Fruit fly (Drosophila melanogaster) whole organism, embryonic: ENCODE results near the gene CG5021.

Experiments used
- Adf1 ChIP-seq: fragments of 200-800 bp; sonication (Bioruptor generic); IDR thresholded peaks from 2 replicates; pipeline ENCODE4 v1.3.6; 2022; ENCODE audit warnings: missing biosample characterization, missing genetic modification characterization
- CG10274 ChIP-seq: fragments of 200-800 bp; sonication (Bioruptor generic); optimal IDR thresholded peaks from 3 replicates; lab custom pipeline; 2017; ENCODE audit warnings: missing biosample characterization, mild to moderate bottlenecking, missing genetic modification characterization
- CG11456 ChIP-seq: fragments of 200-800 bp; sonication (Bioruptor generic); IDR thresholded peaks from 3 replicates; pipeline ENCODE4 v1.3.6; 2022; ENCODE audit warnings: missing biosample characterization, missing genetic modification characterization
- CG11723 ChIP-seq: fragments of 200-800 bp; sonication (Bioruptor generic); optimal IDR thresholded peaks from 2 replicates; lab custom pipeline; 2017; ENCODE audit warnings: missing biosample characterization, mild to moderate bottlenecking, missing genetic modification characterization
- CG13123 ChIP-seq: fragments of 200-800 bp; sonication (Bioruptor generic); optimal IDR thresholded peaks from 2 replicates; lab custom pipeline; 2016; ENCODE audit warnings: missing biosample characterization, missing genetic modification characterization
- CG14667 ChIP-seq: fragments of 200-800 bp; sonication (Bioruptor generic); IDR thresholded peaks from 2 replicates; pipeline ENCODE4 v1.3.6; 2022; ENCODE audit warnings: missing biosample characterization, missing genetic modification characterization
- CG14965 ChIP-seq: fragments of 200-800 bp; sonication (Bioruptor generic); optimal IDR thresholded peaks from 2 replicates; lab custom pipeline; 2016; ENCODE audit warnings: missing biosample characterization, missing genetic modification characterization, borderline replicate concordance
- CG15073 ChIP-seq: fragments of 200-800 bp; sonication (Bioruptor generic); optimal IDR thresholded peaks from 2 replicates; lab custom pipeline; 2016; ENCODE audit warnings: missing biosample characterization, missing genetic modification characterization
- CG1529 ChIP-seq: fragments of 200-800 bp; sonication (Bioruptor generic); optimal IDR thresholded peaks from 3 replicates; lab custom pipeline; 2018; ENCODE audit warnings: missing biosample characterization, missing genetic modification characterization
- CG2678 ChIP-seq: fragments of 200-800 bp; sonication (Bioruptor generic); optimal IDR thresholded peaks from 3 replicates; lab custom pipeline; 2019; ENCODE audit warnings: missing biosample characterization, mild to moderate bottlenecking, missing genetic modification characterization, moderate library complexity
- CG34422 ChIP-seq: fragments of 200-800 bp; sonication (Bioruptor generic); IDR thresholded peaks from 3 replicates; pipeline ENCODE4 v1.3.6; 2022; ENCODE audit warnings: missing biosample characterization, missing genetic modification characterization
- CG3847 ChIP-seq: fragments of 200-800 bp; sonication (Bioruptor generic); IDR thresholded peaks from 2 replicates; pipeline ENCODE4 v1.3.6; 2022; ENCODE audit warnings: missing biosample characterization, missing genetic modification characterization
- CG4360 ChIP-seq: fragments of 200-800 bp; sonication (Bioruptor generic); IDR thresholded peaks from 2 replicates; pipeline ENCODE4 v1.3.6; 2022; ENCODE audit warnings: missing biosample characterization, missing genetic modification characterization
- CG6854 ChIP-seq: fragments of 200-800 bp; sonication (Bioruptor generic); optimal IDR thresholded peaks from 3 replicates; lab custom pipeline; 2017; ENCODE audit warnings: missing biosample characterization, mild to moderate bottlenecking, missing genetic modification characterization
- CG7963 ChIP-seq: fragments of 200-800 bp; sonication (Bioruptor generic); IDR thresholded peaks from 3 replicates; pipeline ENCODE4 v1.3.6; 2022; ENCODE audit warnings: missing biosample characterization, missing genetic modification characterization; ENCODE audit not compliant: partially characterized antibody
- Dref ChIP-seq: fragments of 200-800 bp; sonication (Bioruptor generic); IDR thresholded peaks from 2 replicates; pipeline ENCODE4 v1.3.6; 2022; ENCODE audit warnings: missing biosample characterization, missing genetic modification characterization
- Drgx ChIP-seq: fragments of 200-800 bp; sonication (Bioruptor generic); IDR thresholded peaks from 2 replicates; pipeline ENCODE4 v1.3.6; 2022; ENCODE audit warnings: missing biosample characterization, missing genetic modification characterization
- E2f1 ChIP-seq: fragments of 200-800 bp; sonication (Bioruptor generic); IDR thresholded peaks from 2 replicates; pipeline ENCODE4 v1.3.6; 2022; ENCODE audit warnings: missing biosample characterization, missing genetic modification characterization
- ERR ChIP-seq: fragments of 200-800 bp; sonication (Bioruptor generic); optimal IDR thresholded peaks from 2 replicates; lab custom pipeline; 2016; ENCODE audit warnings: missing biosample characterization, missing genetic modification characterization
- Elba2 ChIP-seq: fragments of 200-800 bp; sonication (Bioruptor generic); optimal IDR thresholded peaks from 3 replicates; lab custom pipeline; 2016; ENCODE audit warnings: missing biosample characterization, missing genetic modification characterization
- Gsc ChIP-seq: fragments of 200-800 bp; sonication (Bioruptor generic); IDR thresholded peaks from 2 replicates; pipeline ENCODE4 v1.3.6; 2022; ENCODE audit warnings: missing biosample characterization, missing genetic modification characterization
- Hr78 ChIP-seq, 2 experiments: fragments of 200-800 bp in 1 of 2; fragments of >200 bp in 1 of 2; sonication (Bioruptor generic) in 1 of 2; optimal IDR thresholded peaks; 2 replicates each; lab custom pipeline; 2017 to 2019; ENCODE audit warnings: missing biosample characterization in 2 of 2, missing genetic modification characterization in 2 of 2, mild to moderate bottlenecking in 1 of 2, moderate library complexity in 1 of 2
- Max ChIP-seq: fragments of 200-800 bp; sonication (Bioruptor generic); optimal IDR thresholded peaks from 2 replicates; lab custom pipeline; 2016; ENCODE audit warnings: missing biosample characterization, mild to moderate bottlenecking, missing genetic modification characterization
- Nf-YB ChIP-seq: fragments of 200-800 bp; sonication (Bioruptor generic); optimal IDR thresholded peaks from 3 replicates; lab custom pipeline; 2019; ENCODE audit warnings: missing biosample characterization, mild to moderate bottlenecking, missing genetic modification characterization, moderate library complexity
- Rfx ChIP-seq: fragments of 200-800 bp; sonication (Bioruptor generic); IDR thresholded peaks from 2 replicates; pipeline ENCODE4 v1.3.6; 2022; ENCODE audit warnings: missing biosample characterization, missing genetic modification characterization
- Six4 ChIP-seq: fragments of 200-800 bp; sonication (Bioruptor generic); optimal IDR thresholded peaks from 2 replicates; lab custom pipeline; 2016; ENCODE audit warnings: missing biosample characterization, missing genetic modification characterization
- crol ChIP-seq: fragments of 200-800 bp; sonication (Bioruptor generic); IDR thresholded peaks from 2 replicates; pipeline ENCODE4 v1.3.6; 2022; ENCODE audit warnings: missing biosample characterization, missing genetic modification characterization
- dpn ChIP-seq, 2 experiments: fragments of 200-800 bp; sonication (Bioruptor generic); optimal IDR thresholded peaks; 3 replicates each; lab custom pipeline; 2016; ENCODE audit warnings: missing biosample characterization in 2 of 2, missing genetic modification characterization in 2 of 2
- exex ChIP-seq: fragments of 200-800 bp; sonication (Bioruptor generic); optimal IDR thresholded peaks from 4 replicates; lab custom pipeline; 2018; ENCODE audit warnings: missing biosample characterization, mild to moderate bottlenecking, missing genetic modification characterization, moderate library complexity
- fd102C ChIP-seq: fragments of 200-800 bp; sonication (Bioruptor generic); optimal IDR thresholded peaks from 2 replicates; lab custom pipeline; 2018; ENCODE audit warnings: missing biosample characterization, mild to moderate bottlenecking, missing genetic modification characterization, moderate library complexity
- ftz-f1 ChIP-seq: fragments of 200-800 bp; sonication (Bioruptor generic); optimal IDR thresholded peaks from 2 replicates; lab custom pipeline; 2016; ENCODE audit warnings: missing biosample characterization, missing genetic modification characterization
- fu2 ChIP-seq: fragments of 200-800 bp; sonication (Bioruptor generic); optimal IDR thresholded peaks from 2 replicates; lab custom pipeline; 2016; ENCODE audit warnings: missing biosample characterization, missing genetic modification characterization
- insv ChIP-seq, 2 experiments: fragments of 200-800 bp; sonication (Bioruptor generic); optimal IDR thresholded peaks; 3 replicates each; lab custom pipeline; 2016 to 2018; ENCODE audit warnings: missing biosample characterization in 2 of 2, missing genetic modification characterization in 2 of 2
- lola ChIP-seq, 3 experiments: fragments of >200 bp in 2 of 3; fragments of 200-800 bp in 1 of 3; sonication (Bioruptor generic) in 1 of 3; optimal IDR thresholded peaks; 2 replicates each; lab custom pipeline; 2017 to 2019; ENCODE audit warnings: missing biosample characterization in 3 of 3, missing genetic modification characterization in 3 of 3, mild to moderate bottlenecking in 1 of 3, moderate library complexity in 1 of 3
- nau ChIP-seq: fragments of 200-800 bp; sonication (Bioruptor generic); optimal IDR thresholded peaks from 3 replicates; lab custom pipeline; 2017; ENCODE audit warnings: missing biosample characterization, mild to moderate bottlenecking, missing genetic modification characterization, missing genetic modification reagents
- org-1 ChIP-seq: fragments of 200-800 bp; sonication (Bioruptor generic); optimal IDR thresholded peaks from 2 replicates; lab custom pipeline; 2017; ENCODE audit warnings: missing biosample characterization, missing genetic modification characterization
- pan ChIP-seq, 4 experiments: fragments of >200 bp in 3 of 4; fragments of 200-800 bp in 1 of 4; sonication (Bioruptor generic) in 1 of 4; optimal IDR thresholded peaks in 3 of 4; IDR thresholded peaks in 1 of 4; 2 replicates each; pipeline versions ENCODE4 v1.3.6 to Lab custom; 2017 to 2022; ENCODE audit warnings: missing biosample characterization in 2 of 4, missing genetic modification characterization in 2 of 4, mixed read lengths in 1 of 4
- ranshi ChIP-seq: fragments of 200-800 bp; sonication (Bioruptor generic); IDR thresholded peaks from 2 replicates; pipeline ENCODE4 v1.3.6; 2022; ENCODE audit warnings: missing biosample characterization, missing genetic modification characterization
- salm ChIP-seq: fragments of 200-800 bp; sonication (Bioruptor generic); optimal IDR thresholded peaks from 2 replicates; lab custom pipeline; 2018; ENCODE audit warnings: missing biosample characterization, mild to moderate bottlenecking, missing genetic modification characterization
- sc ChIP-seq, 3 experiments: fragments of >200 bp in 2 of 3; fragments of 200-800 bp in 1 of 3; sonication (Bioruptor generic) in 1 of 3; optimal IDR thresholded peaks; 2 replicates in 2 of 3; 3 replicates in 1 of 3; lab custom pipeline; 2017; ENCODE audit warnings: mild to moderate bottlenecking in 1 of 3, missing biosample characterization in 1 of 3, missing genetic modification characterization in 1 of 3, missing genetic modification reagents in 1 of 3
- sd ChIP-seq: fragments of 200-800 bp; sonication (Bioruptor generic); optimal IDR thresholded peaks from 3 replicates; lab custom pipeline; 2018; ENCODE audit warnings: missing biosample characterization, mild to moderate bottlenecking, missing genetic modification characterization, moderate library complexity
- slou ChIP-seq: fragments of 200-800 bp; sonication (Bioruptor generic); optimal IDR thresholded peaks from 3 replicates; lab custom pipeline; 2016; ENCODE audit warnings: missing biosample characterization, missing genetic modification characterization
- sqz ChIP-seq: fragments of 200-800 bp; sonication (Bioruptor generic); optimal IDR thresholded peaks from 3 replicates; lab custom pipeline; 2018; ENCODE audit warnings: missing biosample characterization, mild to moderate bottlenecking, missing genetic modification characterization
- stwl ChIP-seq: fragments of 200-800 bp; sonication (Bioruptor generic); optimal IDR thresholded peaks from 3 replicates; lab custom pipeline; 2018; ENCODE audit warnings: missing biosample characterization, mild to moderate bottlenecking, missing genetic modification characterization, moderate library complexity
- trem ChIP-seq: fragments of 200-800 bp; optimal IDR thresholded peaks from 3 replicates; lab custom pipeline; 2019; ENCODE audit warnings: missing biosample characterization, mild to moderate bottlenecking, missing genetic modification characterization, moderate library complexity
- vvl ChIP-seq: fragments of 200-800 bp; sonication (Bioruptor generic); IDR thresholded peaks from 2 replicates; pipeline ENCODE4 v1.3.6; 2022; ENCODE audit warnings: missing biosample characterization, missing genetic modification characterization
- zfh2 ChIP-seq: fragments of 200-800 bp; sonication (Bioruptor generic); optimal IDR thresholded peaks from 2 replicates; lab custom pipeline; 2016; ENCODE audit warnings: missing biosample characterization, missing genetic modification characterization

The CG5021 gene

dm6 chr3L:9011485-9012389, 45.1 kb downstream of the CG5021 start (continued):
- TF ChIP-seq dpn (GFP tag; optimal IDR thresholded peaks at IDR 0.05; lab: Kevin White, UChicago) (peak; percentile 70 to 86), lola (GFP tag; optimal IDR thresholded peaks at IDR 0.05; lab: Kevin White, UChicago) (peak in 1 of 3 experiments; percentile 86), ranshi (GFP tag; lab: Robert Waterston, UW) (peak; percentile 75; the same call in 1 of the 2 replicates), CG3847 (GFP tag; lab: Robert Waterston, UW) (peak; percentile 27; the same call in 1 of the 2 replicates), salm (peak; percentile 6), CG15073 (GFP tag; lab: Kevin White, UChicago) (no peak), CG6854 (no peak), sc (optimal IDR thresholded peaks at IDR 0.05; lab: Kevin White, UChicago) (no peak), sc (GFP tag; optimal IDR thresholded peaks at IDR 0.05; lab: Kevin White, UChicago) (peak; percentile 61), CG11723 (GFP tag; lab: Kevin White, UChicago) (peak; percentile 42), CG34422 (GFP tag; lab: Robert Waterston, UW) (peak; percentile 65; the same call in 1 of the 3 replicates), Gsc (GFP tag; lab: Robert Waterston, UW) (peak; percentile 71), Max (GFP tag; lab: Kevin White, UChicago) (peak; percentile 63), slou (GFP tag; lab: Kevin White, UChicago) (peak; percentile 40), pan (optimal IDR thresholded peaks at IDR 0.05; lab: Kevin White, UChicago) (no peak), pan (GFP tag; optimal IDR thresholded peaks at IDR 0.05 in 1 of 2, IDR thresholded peaks at IDR 0.05 in 1 of 2) (peak in 1 of 2 experiments; percentile 70), Rfx (GFP tag; lab: Robert Waterston, UW) (peak; percentile 46; the same call in 1 of the 2 replicates), CG10274 (GFP tag; lab: Kevin White, UChicago) (peak; percentile 13), Adf1 (GFP tag; lab: Robert Waterston, UW) (no peak), Six4 (GFP tag; lab: Kevin White, UChicago) (peak; percentile 81), crol (GFP tag; lab: Robert Waterston, UW) (peak; percentile 64), Drgx (GFP tag; lab: Robert Waterston, UW) (no peak), fu2 (GFP tag; lab: Kevin White, UChicago) (peak; percentile 3), Elba2 (peak; percentile 24), sd (no peak), Nf-YB (GFP tag; lab: Kevin White, UChicago) (peak; percentile 39), stwl (no peak), Dref (GFP tag; lab: Robert Waterston, UW) (no peak), nau (GFP tag; lab: Kevin White, UChicago) (no peak), ftz-f1 (no peak), fd102C (GFP tag; lab: Kevin White, UChicago) (peak; percentile 77), Hr78 (GFP tag; optimal IDR thresholded peaks at IDR 0.05; lab: Kevin White, UChicago) (peak in 1 of 2 experiments; percentile 53), org-1 (peak; percentile 75), CG2678 (tag; lab: Kevin White, UChicago) (peak; percentile 79), insv (GFP tag; optimal IDR thresholded peaks at IDR 0.05; lab: Kevin White, UChicago) (no peak), E2f1 (GFP tag; lab: Robert Waterston, UW) (peak; percentile 72), sqz (GFP tag; lab: Kevin White, UChicago) (peak; percentile 65), CG14667 (GFP tag; lab: Robert Waterston, UW) (peak; percentile 79), zfh2 (no peak), ERR (peak; percentile 28), CG14965 (GFP tag; lab: Kevin White, UChicago) (peak; percentile 24), vvl (GFP tag; lab: Robert Waterston, UW) (peak; percentile 91), trem (tag; lab: Kevin White, UChicago) (peak; percentile 78), CG1529 (GFP tag; lab: Kevin White, UChicago) (peak; percentile 49), CG4360 (GFP tag; lab: Robert Waterston, UW) (no peak; the same call in 1 of the 2 replicates), exex (tag; lab: Kevin White, UChicago) (no peak), CG13123 (GFP tag; lab: Kevin White, UChicago) (peak; percentile 52), CG7963 (GFP tag; lab: Robert Waterston, UW) (no peak), CG11456 (GFP tag; lab: Robert Waterston, UW) (peak; percentile 68; the same call in 2 of the 3 replicates)
